Worm (Caenorhabditis elegans): Measurements from ENCODE around the gene F44E2.3.

DNA sequence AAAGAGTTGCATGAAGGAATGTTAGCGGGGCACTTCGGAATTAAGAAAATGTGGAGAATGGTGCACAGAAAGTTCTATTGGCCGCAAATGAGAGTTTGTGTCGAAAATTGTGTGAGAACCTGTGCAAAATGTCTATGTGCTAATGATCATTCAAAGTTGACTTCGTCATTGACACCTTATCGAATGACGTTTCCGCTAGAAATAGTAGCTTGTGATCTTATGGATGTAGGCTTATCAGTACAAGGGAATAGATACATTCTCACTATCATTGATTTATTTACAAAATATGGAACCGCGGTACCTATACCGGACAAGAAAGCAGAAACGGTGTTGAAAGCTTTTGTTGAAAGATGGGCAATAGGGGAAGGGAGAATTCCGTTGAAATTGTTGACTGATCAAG, 29.4 kb upstream of the F44E2.3 start:
- TF ChIP-seq aly-2 (tag; optimal IDR thresholded peaks at IDR 0.05) (no peak), unc-62 (GFP tag; optimal IDR thresholded peaks at IDR 0.05) (no peak), elt-3 (tag; optimal IDR thresholded peaks at IDR 0.05) (no peak), elt-2 (tag; optimal IDR thresholded peaks at IDR 0.05) (no peak)

All from whole organism, L3 larva.